Fruit fly (Drosophila melanogaster): ENCODE data around the gene CG15143.

Gene CG15143

dm6 chr2L:17480943-17481580, 43.3 kb downstream of the CG15143 start, which contains the start of the genes fws and Lamtor3 (continued):
- TF ChIP-seq dsx (GFP tag; optimal IDR thresholded peaks at IDR 0.05; ENCODE audit: poor library complexity, severe bottlenecking) (peak; percentile 97), ss (GFP tag; optimal IDR thresholded peaks at IDR 0.05) (peak; percentile 87 to 93), Eip93F (GFP tag; optimal IDR thresholded peaks at IDR 0.05) (peak; percentile 89), CG16779 (tag; optimal IDR thresholded peaks at IDR 0.05) (peak; percentile 95), CG6808 (GFP tag; optimal IDR thresholded peaks at IDR 0.05) (peak; percentile 92), salr (GFP tag; optimal IDR thresholded peaks at IDR 0.05) (peak; percentile 94 to 98), CG7368 (GFP tag; optimal IDR thresholded peaks at IDR 0.05) (peak; percentile 98), Sox14 (GFP tag; optimal IDR thresholded peaks at IDR 0.05) (peak; percentile 98), Blimp-1 (GFP tag; optimal IDR thresholded peaks at IDR 0.05) (peak; percentile 94), fd59A (GFP tag; optimal IDR thresholded peaks at IDR 0.05) (peak; percentile 96), Hr39 (GFP tag; optimal IDR thresholded peaks at IDR 0.05) (peak; percentile 96), CG4318 (GFP tag; optimal IDR thresholded peaks at IDR 0.05) (peak; percentile 99), Eip78C (GFP tag) (peak; percentile 99), CG34406 (GFP tag; optimal IDR thresholded peaks at IDR 0.05) (peak; percentile 99), CG31627 (GFP tag; optimal IDR thresholded peaks at IDR 0.05) (peak; percentile 97), Gug (GFP tag; IDR thresholded peaks at IDR 0.05) (peak; percentile 99), Sox102F (GFP tag; optimal IDR thresholded peaks at IDR 0.05) (peak; percentile 98), Eip75B (GFP tag; optimal IDR thresholded peaks at IDR 0.05) (peak; percentile 94), lz (GFP tag; optimal IDR thresholded peaks at IDR 0.05) (peak; percentile 98), CG32006 (GFP tag; optimal IDR thresholded peaks at IDR 0.05) (peak; percentile 100), Hr38 (GFP tag; optimal IDR thresholded peaks at IDR 0.05) (peak; percentile 37), vri (GFP tag; optimal IDR thresholded peaks at IDR 0.05) (peak; percentile 95), pdm3 (GFP tag; optimal IDR thresholded peaks at IDR 0.05) (peak; percentile 97), CG8632 (GFP tag; optimal IDR thresholded peaks at IDR 0.05) (peak; percentile 99), achi (GFP tag; optimal IDR thresholded peaks at IDR 0.05) (peak; percentile 99)

DNA sequence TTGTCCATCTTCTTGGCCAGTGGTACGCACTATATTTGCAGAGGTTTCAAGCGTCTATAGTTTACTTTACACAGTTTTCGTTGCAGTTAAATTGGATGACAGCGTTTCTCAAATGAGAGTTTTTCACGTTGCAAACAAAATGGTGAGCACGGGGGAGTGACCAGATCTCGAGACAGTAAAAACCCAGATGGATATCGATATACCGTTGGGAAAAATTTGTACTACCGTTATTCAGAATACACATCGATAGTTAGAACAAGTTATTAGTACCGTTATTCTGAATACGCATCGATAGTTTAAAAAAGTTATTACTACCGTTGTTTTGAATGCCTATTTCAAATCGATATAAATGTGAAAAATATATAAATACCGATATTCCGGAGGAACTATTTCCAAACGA, 46.6 kb downstream of the CG15143 start, which contains the start of gene cass:
Gene cass (minus strand): TSS at position 179 of the 400 bp plus-strand sequence.
- no peak for TF ChIP-seq Sox15 (GFP tag; optimal IDR thresholded peaks at IDR 0.05)
- no peak for TF ChIP-seq dac (GFP tag; optimal IDR thresholded peaks at IDR 0.05)
- TF ChIP-seq svp (GFP tag): peak; percentile 19
- TF ChIP-seq lz (GFP tag; optimal IDR thresholded peaks at IDR 0.05): no peak
- TF ChIP-seq Met (GFP tag; optimal IDR thresholded peaks at IDR 0.05): no peak
- TF ChIP-seq Lpt (GFP tag; optimal IDR thresholded peaks at IDR 0.05): no peak
- TF ChIP-seq CG6854 (GFP tag; optimal IDR thresholded peaks at IDR 0.05): no peak
- TF ChIP-seq CG31627 (GFP tag; optimal IDR thresholded peaks at IDR 0.05): no peak
- no peak for TF ChIP-seq CG9139 (GFP tag; optimal IDR thresholded peaks at IDR 0.05)
- TF ChIP-seq Eip78C (GFP tag): peak; percentile 74
- TF ChIP-seq CG10631 (GFP tag; optimal IDR thresholded peaks at IDR 0.05): no peak
- TF ChIP-seq esn (GFP tag; optimal IDR thresholded peaks at IDR 0.05): peak; percentile 36
- TF ChIP-seq Blimp-1 (GFP tag; optimal IDR thresholded peaks at IDR 0.05): no peak
- no peak for TF ChIP-seq CG11902 (GFP tag; optimal IDR thresholded peaks at IDR 0.05)
- TF ChIP-seq eg (GFP tag; IDR thresholded peaks at IDR 0.05): no peak
- TF ChIP-seq dsx (GFP tag; optimal IDR thresholded peaks at IDR 0.05; ENCODE audit: poor library complexity, severe bottlenecking): peak; percentile 10
- no peak for TF ChIP-seq pdm3 (GFP tag; optimal IDR thresholded peaks at IDR 0.05)
- TF ChIP-seq ss (GFP tag; optimal IDR thresholded peaks at IDR 0.05): no peak
- TF ChIP-seq Gug (GFP tag; IDR thresholded peaks at IDR 0.05): no peak
- no peak for TF ChIP-seq net (GFP tag; optimal IDR thresholded peaks at IDR 0.05)
- no peak for TF ChIP-seq CG6276 (GFP tag; optimal IDR thresholded peaks at IDR 0.05)
- TF ChIP-seq Hr38 (GFP tag; optimal IDR thresholded peaks at IDR 0.05): no peak
- peak; percentile 2 for TF ChIP-seq Sox14 (GFP tag; optimal IDR thresholded peaks at IDR 0.05)
- no peak for TF ChIP-seq OdsH (GFP tag; optimal IDR thresholded peaks at IDR 0.05)
